Fruit fly (Drosophila melanogaster) whole organism, prepupa: Measurements from ENCODE around the gene CG12971.

Experiments
- CG10669 ChIP-seq: fragments of 200-800 bp; sonication (Bioruptor generic); optimal IDR thresholded peaks from 3 replicates; lab custom pipeline; 2018; ENCODE audit warnings: missing biosample characterization, mild to moderate bottlenecking, missing genetic modification characterization, moderate library complexity
- CG16779 ChIP-seq: fragments of 200-800 bp; sonication (Bioruptor generic); optimal IDR thresholded peaks from 3 replicates; lab custom pipeline; 2017; ENCODE audit warnings: missing biosample characterization, mild to moderate bottlenecking, missing genetic modification characterization
- Sox15 ChIP-seq: fragments of 200-800 bp; sonication (Bioruptor generic); optimal IDR thresholded peaks from 3 replicates; lab custom pipeline; 2016; ENCODE audit warnings: missing biosample characterization, missing genetic modification characterization
- achi ChIP-seq: fragments of 200-800 bp; sonication (Bioruptor generic); optimal IDR thresholded peaks from 3 replicates; lab custom pipeline; 2016; ENCODE audit warnings: missing biosample characterization, missing genetic modification characterization

DNA sequence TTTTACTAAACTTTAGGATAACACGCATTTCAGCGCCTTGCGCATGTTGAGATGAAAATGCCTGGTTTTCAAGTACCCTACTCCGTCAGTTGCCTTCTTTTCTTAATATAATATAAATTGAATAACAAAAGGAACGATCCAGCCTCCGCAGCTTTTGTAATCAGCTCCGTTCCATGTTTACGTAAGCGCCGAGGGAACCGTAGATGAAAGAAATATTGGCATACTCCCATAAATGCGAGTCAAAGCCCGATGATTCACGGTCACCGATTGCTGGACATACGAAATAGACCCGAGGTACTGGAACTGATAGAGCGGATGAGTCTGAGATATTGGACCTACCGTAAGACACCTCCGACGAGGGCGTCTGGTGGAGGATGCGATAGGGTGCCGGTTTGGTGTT lies 13.7 kb downstream of the CG12971 start:
- TF ChIP-seq achi (no peak), Sox15 (GFP tag; lab: Kevin White, UChicago) (no peak), CG16779 (tag; lab: Kevin White, UChicago) (no peak), CG10669 (GFP tag; lab: Kevin White, UChicago) (no peak)
